Worm (Caenorhabditis elegans): ENCODE data around the gene nemt-1.
"Not testable (repeated sequence)": the region's sequence is repeated elsewhere in the genome, so short reads cannot be mapped to it uniquely, and the experiment has no call there.

Gene nemt-1

ce11 chrIV:9321039-9321851, 2.0 kb upstream of the nemt-1 start, which contains the start of the genes F49C12.12 and vha-17:
TSS of gene F49C12.12 (minus strand) at chrIV:9321089.
TSS of gene vha-17 (plus strand) at chrIV:9321801.
- TF ChIP-seq unc-62 (GFP tag; optimal IDR thresholded peaks at IDR 0.05): no peak

- TF ChIP-seq unc-62 (GFP tag; optimal IDR thresholded peaks at IDR 0.05): no peak
Observed at ce11 chrIV:9320023-9320422, 784 bp upstream of the nemt-1 start.

DNA sequence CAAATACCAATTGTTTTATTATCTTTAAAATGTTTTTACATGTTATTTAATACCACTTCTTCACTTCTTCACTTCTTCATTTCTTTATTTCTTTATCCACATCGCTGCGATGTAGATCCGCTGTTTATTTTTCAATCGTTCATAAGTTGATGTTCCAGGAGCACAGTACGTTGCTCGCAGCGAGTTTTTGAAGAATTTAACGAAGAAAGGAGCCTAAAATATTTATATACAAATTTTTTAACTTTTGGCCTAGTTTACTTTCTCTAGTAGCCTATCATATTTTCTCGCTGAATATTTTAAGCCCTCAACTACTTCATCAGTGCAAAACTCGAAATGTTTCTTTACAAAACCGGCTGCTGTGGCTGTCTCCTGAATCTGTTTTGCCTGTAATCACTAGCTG, 1.1 kb downstream of the nemt-1 start:
- TF ChIP-seq unc-62 (GFP tag; optimal IDR thresholded peaks at IDR 0.05): no peak

DNA sequence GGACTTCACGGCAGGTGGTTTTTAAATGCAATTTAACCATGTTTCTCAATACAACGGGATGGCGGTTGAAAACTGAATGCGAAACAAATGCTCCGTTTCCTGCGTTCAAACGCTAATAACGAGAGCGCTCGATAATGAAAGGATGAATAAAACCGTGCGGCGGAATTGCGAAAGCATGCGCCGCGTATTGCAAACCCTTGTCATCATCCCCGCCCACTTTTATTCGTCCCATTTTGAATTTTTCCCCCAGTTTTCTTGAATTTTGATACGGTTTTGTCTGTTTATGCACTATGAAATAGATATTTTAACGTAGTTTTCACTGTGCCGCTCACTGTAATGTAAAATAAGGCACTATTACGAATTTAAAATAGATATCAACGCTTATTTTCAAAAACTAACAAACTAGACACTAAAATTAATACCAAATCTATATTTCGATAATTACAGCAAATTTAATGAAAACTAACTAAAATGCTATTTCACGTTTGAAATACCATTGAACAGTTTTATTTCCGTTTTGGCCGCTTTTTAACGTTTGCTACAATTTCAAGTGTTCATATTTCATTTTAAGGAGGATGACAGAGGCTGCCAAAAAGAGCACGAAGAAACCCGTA, 3.1 kb downstream of the nemt-1 start, which contains the start of the genes F49C12.9 and rpn-7:
F49C12.9 (minus strand) TSS at position 148 of the 614 bp plus-strand sequence.
rpn-7 (plus strand) TSS at position 564 of the 614 bp plus-strand sequence.
- TF ChIP-seq unc-62 (GFP tag; optimal IDR thresholded peaks at IDR 0.05): no peak

ce11 chrIV:9312827-9313226, 6.4 kb downstream of the nemt-1 start, which contains the start of gene F49C12.7:
TSS of gene F49C12.7 (minus strand) at chrIV:9312927.
- not testable (repeated sequence) for TF ChIP-seq unc-62 (GFP tag; optimal IDR thresholded peaks at IDR 0.05)

DNA sequence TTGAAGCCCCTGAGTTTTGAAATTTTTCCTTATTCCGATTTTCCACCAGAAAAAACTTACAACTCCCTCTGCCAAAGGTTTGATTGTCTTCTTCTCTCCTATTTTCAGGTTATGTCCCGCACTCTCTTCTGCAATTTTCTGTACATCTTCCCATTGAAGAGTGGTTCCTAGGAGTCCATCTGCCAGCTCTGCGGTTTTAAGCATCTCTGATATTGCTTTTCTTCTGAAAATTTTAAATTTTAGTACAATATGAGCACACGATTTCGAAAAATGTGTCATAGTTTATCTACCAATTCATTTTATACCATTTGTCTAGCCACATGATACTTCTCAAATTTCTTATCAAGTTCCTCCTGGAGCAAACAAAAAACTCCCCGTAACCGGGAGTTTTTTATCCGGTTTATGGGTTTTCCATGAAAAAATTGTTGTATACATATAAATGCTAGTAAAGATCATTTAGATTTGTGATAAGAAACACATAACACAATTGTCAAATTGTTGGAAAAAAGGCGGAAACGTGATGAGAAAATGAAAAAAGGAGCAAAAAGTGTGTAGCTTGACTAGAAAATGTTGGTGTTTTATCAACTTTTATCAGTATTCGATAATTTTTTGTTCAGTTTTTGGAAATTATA, 8.2 kb downstream of the nemt-1 start:
- no peak for TF ChIP-seq unc-62 (GFP tag; optimal IDR thresholded peaks at IDR 0.05)

DNA sequence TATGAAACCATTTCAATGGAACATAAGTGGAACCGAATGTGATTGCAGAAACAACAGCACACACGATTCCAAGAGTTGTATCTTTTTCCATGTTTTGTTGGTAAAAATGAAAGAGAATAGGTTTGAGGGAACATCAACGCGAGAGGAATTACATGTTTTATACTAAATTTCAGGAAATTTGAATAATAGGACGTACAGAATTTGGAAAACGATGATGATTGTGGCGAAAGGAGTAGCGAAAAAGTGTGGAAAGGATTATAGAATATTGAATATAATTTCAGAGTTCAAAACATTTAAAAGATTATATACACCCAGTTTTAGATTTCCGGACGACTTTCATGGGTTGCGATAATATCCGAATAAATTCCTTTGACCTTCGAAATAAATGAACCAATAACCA, 10.3 kb downstream of the nemt-1 start, which contains the start of gene F49C12.6:
F49C12.6 (minus strand) TSS at position 101 of the 400 bp plus-strand sequence.
- no peak for TF ChIP-seq unc-62 (GFP tag; optimal IDR thresholded peaks at IDR 0.05)

- TF ChIP-seq unc-62 (GFP tag; optimal IDR thresholded peaks at IDR 0.05): no peak
Observed at ce11 chrIV:9304617-9305016, 14.6 kb downstream of the nemt-1 start, which contains the start of gene F49C12.5. TSS of gene F49C12.5 (plus strand) at chrIV:9304917.

DNA sequence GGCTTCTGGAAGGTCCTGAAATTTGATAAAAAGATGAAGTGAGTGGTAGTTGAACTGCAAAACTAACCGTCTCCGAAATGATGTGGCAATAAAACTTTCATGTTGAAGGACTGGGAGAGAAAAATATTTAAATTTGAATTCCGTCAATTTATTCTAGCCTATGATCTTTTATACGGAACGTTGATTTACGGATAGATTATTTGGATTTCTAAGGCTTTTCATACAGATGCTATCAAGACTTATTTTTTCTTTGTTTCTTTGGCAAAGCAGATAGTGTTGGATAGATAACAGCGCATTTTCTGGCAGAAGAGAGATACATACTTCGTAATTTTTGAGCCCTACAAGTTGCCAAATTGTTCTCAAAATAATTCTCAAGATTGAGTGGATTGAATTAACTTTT, 15.2 kb downstream of the nemt-1 start, which contains the start of gene F49C12.4:
F49C12.4 (minus strand) TSS at position 101 of the 400 bp plus-strand sequence.
- TF ChIP-seq unc-62 (GFP tag; optimal IDR thresholded peaks at IDR 0.05): no peak

DNA sequence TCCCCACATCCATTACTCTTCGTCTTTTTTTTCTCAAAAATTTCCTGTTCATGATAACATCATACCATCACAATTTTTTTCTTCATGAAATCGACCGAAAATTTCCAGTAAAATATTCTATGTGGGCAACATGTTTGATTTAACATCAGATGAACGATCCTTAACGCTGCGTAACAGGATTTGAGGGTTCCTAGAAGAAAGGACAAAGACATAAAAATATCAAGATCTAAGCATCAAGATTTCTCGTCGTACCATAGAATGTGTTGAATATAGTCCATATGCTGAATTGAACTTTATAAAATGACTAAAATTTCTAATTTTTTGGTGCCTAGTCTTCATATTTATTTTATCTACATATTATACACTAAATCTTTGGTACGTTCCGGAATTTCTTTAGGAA, 19.1 kb downstream of the nemt-1 start, which contains the start of gene F49C12.3:
F49C12.3 (plus strand) TSS at position 301 of the 400 bp plus-strand sequence.
- no peak for TF ChIP-seq unc-62 (GFP tag; optimal IDR thresholded peaks at IDR 0.05)

ce11 chrIV:9299145-9299544, 20.1 kb downstream of the nemt-1 start, which contains the start of gene F49C12.2:
TSS of gene F49C12.2 (minus strand) at chrIV:9299245.
- TF ChIP-seq unc-62 (GFP tag; optimal IDR thresholded peaks at IDR 0.05): no peak

DNA sequence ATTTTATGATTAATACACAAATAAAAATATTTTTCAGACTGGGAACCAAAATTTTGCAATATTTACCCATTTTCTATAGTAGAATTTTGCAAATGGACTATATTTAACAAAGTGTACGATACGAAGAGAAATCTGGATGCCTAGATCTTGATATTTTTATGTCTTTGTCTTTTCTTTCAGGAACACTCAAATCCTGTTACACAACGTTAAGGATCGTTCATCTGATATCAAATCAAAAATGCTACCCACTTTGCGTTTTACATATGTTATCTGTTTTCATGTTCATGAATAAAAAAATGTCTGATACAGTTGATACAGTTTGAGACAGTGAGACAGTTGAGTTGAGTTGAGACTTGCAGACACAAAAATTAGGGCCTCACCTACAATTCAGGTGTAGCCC, 23.0 kb downstream of the nemt-1 start, which contains the start of gene F49C12.1:
F49C12.1 (minus strand) TSS at position 70 of the 400 bp plus-strand sequence.
- TF ChIP-seq unc-62 (GFP tag; optimal IDR thresholded peaks at IDR 0.05): no peak

ce11 chrIV:9293825-9294224, 25.4 kb downstream of the nemt-1 start, which contains the start of gene nhr-264:
TSS of gene nhr-264 (minus strand) at chrIV:9293925.
- TF ChIP-seq unc-62 (GFP tag; optimal IDR thresholded peaks at IDR 0.05): not testable (repeated sequence)

ce11 chrIV:9289635-9290034, 29.6 kb downstream of the nemt-1 start:
- TF ChIP-seq unc-62 (GFP tag; optimal IDR thresholded peaks at IDR 0.05): no peak

- TF ChIP-seq unc-62 (GFP tag; optimal IDR thresholded peaks at IDR 0.05): not testable (repeated sequence)
Observed at ce11 chrIV:9286305-9286704, 32.9 kb downstream of the nemt-1 start, which contains the start of gene nhr-267. TSS of gene nhr-267 (minus strand) at chrIV:9286405.

Measured in whole organism, dauer.